Worm (Caenorhabditis elegans): ENCODE results near the gene set-2.

ce11 chrIII:4874671-4875070, 55.3 kb downstream of the set-2 start, which contains the start of gene C35D10.12:
- no peak for TF ChIP-seq nhr-77 (tag; optimal IDR thresholded peaks at IDR 0.05)
- TF ChIP-seq nhr-12 (tag; optimal IDR thresholded peaks at IDR 0.05) = no peak
- no peak for TF ChIP-seq ztf-11 (tag; optimal IDR thresholded peaks at IDR 0.05)

Measured in whole organism, L1 larva.